Fruit fly (Drosophila melanogaster) whole organism, larva: Measurements from ENCODE around the gene TwdlR.

Experiments used
- noc ChIP-seq: fragments of 200-800 bp; sonication (Bioruptor generic); optimal IDR thresholded peaks from 3 replicates; lab custom pipeline; 2019; ENCODE audit warnings: missing biosample characterization, mild to moderate bottlenecking, missing genetic modification characterization, moderate library complexity

Gene TwdlR

dm6 chr3R:26634585-26634984 lies at the start of gene TwdlR:
TwdlR (plus strand) TSS chr3R:26634885.
- no peak for TF ChIP-seq noc

- TF ChIP-seq noc, result no peak
Measured at dm6 chr3R:26588158-26588584, 46.5 kb upstream of the TwdlR start.

dm6 chr3R:26593847-26594542 lies 40.7 kb upstream of the TwdlR start:
- no peak for TF ChIP-seq noc

dm6 chr3R:26606498-26606897 lies 28.2 kb upstream of the TwdlR start:
- no peak for TF ChIP-seq noc

dm6 chr3R:26615428-26615827 lies 19.3 kb upstream of the TwdlR start:
- no peak for TF ChIP-seq noc

dm6 chr3R:26618818-26619217 lies 15.9 kb upstream of the TwdlR start, which contains the start of gene TwdlM:
TwdlM (plus strand) TSS chr3R:26619118.
- no peak for TF ChIP-seq noc

- TF ChIP-seq noc, result no peak
Measured at dm6 chr3R:26621314-26621813, 13.3 kb upstream of the TwdlR start, which contains the start of gene TwdlP. TwdlP (minus strand) TSS chr3R:26621364.

dm6 chr3R:26623493-26623956 lies 11.2 kb upstream of the TwdlR start, which contains the start of gene TwdlB:
TwdlB (minus strand) TSS chr3R:26623543.
- no peak for TF ChIP-seq noc

- no peak for TF ChIP-seq noc
Measured at dm6 chr3R:26625552-26625951, 9.1 kb upstream of the TwdlR start, which contains the start of gene TwdlL. TwdlL (minus strand) TSS chr3R:26625652.

- no peak for TF ChIP-seq noc
Measured at dm6 chr3R:26626638-26627037, 8.0 kb upstream of the TwdlR start, which contains the start of gene TwdlO. TwdlO (minus strand) TSS chr3R:26626738.

- no peak for TF ChIP-seq noc
Measured at dm6 chr3R:26628624-26629023, 6.1 kb upstream of the TwdlR start, which contains the start of gene TwdlK. TwdlK (minus strand) TSS chr3R:26628724.

- TF ChIP-seq noc, result no peak
Measured at dm6 chr3R:26629618-26630017, 5.1 kb upstream of the TwdlR start, which contains the start of gene TwdlJ. TwdlJ (plus strand) TSS chr3R:26629918.

dm6 chr3R:26631334-26631919 lies 3.3 kb upstream of the TwdlR start, which contains the start of gene TwdlN:
TwdlN (plus strand) TSS chr3R:26631869.
- TF ChIP-seq noc, result no peak

- TF ChIP-seq noc, result no peak
Measured at dm6 chr3R:26633010-26633409, 1.7 kb upstream of the TwdlR start.

- TF ChIP-seq noc, result no peak
Measured at dm6 chr3R:26633432-26633831, 1.3 kb upstream of the TwdlR start, which contains the start of gene TwdlH. TwdlH (plus strand) TSS chr3R:26633732.

dm6 chr3R:26636388-26636787 lies 1.7 kb downstream of the TwdlR start, which contains the start of gene TwdlS:
TwdlS (plus strand) TSS chr3R:26636688.
- TF ChIP-seq noc, result no peak

- TF ChIP-seq noc, result no peak
Measured at dm6 chr3R:26639503-26640075, 4.9 kb downstream of the TwdlR start, which contains the start of gene TwdlD. TwdlD (plus strand) TSS chr3R:26640025.
